Worm (Caenorhabditis elegans) whole organism, young adult: ENCODE data around the gene B0513.90.

Experiments
- ama-1 ChIP-seq, 3 experiments: fragments of 150-350 bp in 1 of 3; sonication (generic microtip) in 2 of 3; optimal IDR thresholded peaks; 2 replicates each; lab custom pipeline; 2014 to 2018; ENCODE audit warnings: missing biosample characterization in 2 of 3, missing genetic modification characterization in 2 of 3, missing genetic modification reagents in 2 of 3
- die-1 ChIP-seq: sonication (generic microtip); optimal IDR thresholded peaks from 2 replicates; lab custom pipeline; 2016; ENCODE audit warnings: missing genotype, mild to moderate bottlenecking, missing genetic modification characterization, missing compliant biosample characterization
- ets-4 ChIP-seq: fragments of 200-800 bp; sonication (Bioruptor generic); optimal IDR thresholded peaks from 2 replicates; lab custom pipeline; 2018; ENCODE audit warnings: mild to moderate bottlenecking, missing genetic modification characterization, missing compliant biosample characterization
- let-607 ChIP-seq, 2 experiments: fragments of 200-800 bp in 1 of 2; sonication (Bioruptor generic) in 1 of 2; sonication (generic microtip) in 1 of 2; optimal IDR thresholded peaks; 2 replicates each; lab custom pipeline; 2016 to 2018; ENCODE audit warnings: mild to moderate bottlenecking in 2 of 2, missing compliant biosample characterization in 2 of 2, missing genetic modification characterization in 2 of 2, moderate library complexity in 2 of 2, missing genotype in 1 of 2
- lin-26 ChIP-seq: fragments of 200-800 bp; sonication (Bioruptor generic); IDR thresholded peaks from 2 replicates; pipeline ENCODE4 v1.3.6; 2022; ENCODE audit warnings: missing genetic modification reagents, missing genetic modification characterization, missing compliant biosample characterization
- lin-35 ChIP-seq, 3 experiments: fragments of 150-350 bp in 2 of 3; sonication (generic microtip) in 1 of 3; optimal IDR thresholded peaks; 2 replicates each; lab custom pipeline; 2014 to 2018; ENCODE audit warnings: missing biosample characterization in 3 of 3, missing genetic modification characterization in 3 of 3, missing genetic modification reagents in 3 of 3
- pha-4 ChIP-seq: fragments of 150-350 bp; sonication (generic microtip); optimal IDR thresholded peaks from 2 replicates; lab custom pipeline; 2014; ENCODE audit warnings: missing biosample characterization, missing genetic modification reagents, missing genetic modification characterization
- tbx-9 ChIP-seq: sonication (generic microtip); optimal IDR thresholded peaks from 2 replicates; lab custom pipeline; 2016; ENCODE audit warnings: borderline replicate concordance, missing genetic modification characterization, inconsistent platforms, missing compliant biosample characterization
- unc-130 ChIP-seq: sonication (generic microtip); optimal IDR thresholded peaks from 2 replicates; lab custom pipeline; 2016; ENCODE audit warnings: missing genetic modification reagents, missing genetic modification characterization, missing compliant biosample characterization
- unc-62 ChIP-seq: fragments of 150-350 bp; optimal IDR thresholded peaks from 2 replicates; lab custom pipeline; 2014; ENCODE audit warnings: missing biosample characterization, missing genetic modification reagents, missing genetic modification characterization
- ztf-22 ChIP-seq: fragments of 200-800 bp; sonication (Bioruptor generic); optimal IDR thresholded peaks from 2 replicates; lab custom pipeline; 2018; ENCODE audit warnings: mild to moderate bottlenecking, missing genetic modification characterization, moderate library complexity, missing compliant biosample characterization
- ztf-28 ChIP-seq: fragments of 200-800 bp; sonication (Bioruptor generic); IDR thresholded peaks from 2 replicates; pipeline ENCODE4 v1.3.6; 2022; ENCODE audit warnings: missing genetic modification reagents, missing genetic modification characterization, missing compliant biosample characterization

DNA sequence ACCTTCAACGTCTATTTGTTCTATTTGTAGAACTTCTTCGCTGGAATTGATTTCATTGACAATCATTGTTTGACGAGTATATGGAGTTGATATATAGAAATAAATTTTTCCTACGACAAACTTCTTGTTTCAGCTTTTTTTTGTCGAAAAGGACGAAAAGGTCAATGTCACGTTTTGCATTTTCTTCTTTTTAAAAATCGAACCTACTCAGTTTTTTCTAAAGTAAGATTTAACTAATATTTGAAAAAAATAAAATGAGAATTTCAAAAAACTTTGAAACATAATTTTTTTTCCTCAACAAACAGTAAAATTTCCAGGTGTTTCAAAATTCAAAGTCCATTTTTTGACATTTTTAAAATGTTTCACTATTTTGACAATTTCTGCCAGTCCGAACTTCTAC lies 30.6 kb upstream of the B0513.90 start, which contains the start of gene H08M01.1:
- TF ChIP-seq ztf-28 (GFP tag; lab: Robert Waterston, UW): no peak
- TF ChIP-seq lin-35 (GFP tag; optimal IDR thresholded peaks at IDR 0.05; lab: Kevin White, UChicago): no peak
- no peak for TF ChIP-seq unc-62 (GFP tag; lab: Kevin White, UChicago)
- no peak for TF ChIP-seq ets-4 (GFP tag; lab: Kevin White, UChicago)
- no peak for TF ChIP-seq tbx-9 (tag; lab: Kevin White, UChicago)
- TF ChIP-seq unc-130 (GFP tag; lab: Kevin White, UChicago): no peak
- no peak for TF ChIP-seq pha-4
- no peak for TF ChIP-seq ama-1 (optimal IDR thresholded peaks at IDR 0.05; lab: Kevin White, UChicago)
- no peak for TF ChIP-seq ama-1 (GFP tag; optimal IDR thresholded peaks at IDR 0.05; lab: Kevin White, UChicago)
- no peak for TF ChIP-seq ztf-22
- TF ChIP-seq lin-26 (GFP tag; lab: Robert Waterston, UW): no peak
- no peak for TF ChIP-seq die-1 (tag; lab: Kevin White, UChicago)
- TF ChIP-seq let-607 (tag; optimal IDR thresholded peaks at IDR 0.05; lab: Kevin White, UChicago): no peak
